Fruit fly (Drosophila melanogaster) whole organism, embryonic: ENCODE results near the gene CG15418.

Experiments used
- CG11696 ChIP-seq: fragments of 200-800 bp; sonication (Bioruptor generic); IDR thresholded peaks from 2 replicates; pipeline ENCODE4 v1.3.6; 2022; ENCODE audit warnings: missing biosample characterization, missing genetic modification characterization
- CG12236 ChIP-seq: fragments of 200-800 bp; sonication (Bioruptor generic); optimal IDR thresholded peaks from 2 replicates; lab custom pipeline; 2016; ENCODE audit warnings: missing biosample characterization, missing genetic modification characterization
- CG12744 ChIP-seq: fragments of 200-800 bp; sonication (Bioruptor generic); optimal IDR thresholded peaks from 2 replicates; lab custom pipeline; 2016; ENCODE audit warnings: missing biosample characterization, missing genetic modification characterization
- CG13123 ChIP-seq: fragments of 200-800 bp; sonication (Bioruptor generic); optimal IDR thresholded peaks from 2 replicates; lab custom pipeline; 2016; ENCODE audit warnings: missing biosample characterization, missing genetic modification characterization
- CG13287 ChIP-seq: fragments of 200-800 bp; sonication (Bioruptor generic); IDR thresholded peaks from 2 replicates; pipeline ENCODE4 v1.3.6; 2022; ENCODE audit warnings: missing biosample characterization, missing genetic modification characterization; ENCODE audit not compliant: partially characterized antibody
- CG13624 ChIP-seq: fragments of 200-800 bp; sonication (Bioruptor generic); optimal IDR thresholded peaks from 2 replicates; lab custom pipeline; 2016; ENCODE audit warnings: missing biosample characterization, missing genetic modification characterization
- CG14014 ChIP-seq: fragments of 200-800 bp; sonication (Bioruptor generic); IDR thresholded peaks from 2 replicates; pipeline ENCODE4 v1.3.6; 2022; ENCODE audit warnings: missing biosample characterization, missing genetic modification characterization
- CG14667 ChIP-seq: fragments of 200-800 bp; sonication (Bioruptor generic); IDR thresholded peaks from 2 replicates; pipeline ENCODE4 v1.3.6; 2022; ENCODE audit warnings: missing biosample characterization, missing genetic modification characterization
- CG1602 ChIP-seq: fragments of 200-800 bp; sonication (Bioruptor generic); optimal IDR thresholded peaks from 3 replicates; lab custom pipeline; 2016; ENCODE audit warnings: missing biosample characterization, missing genetic modification characterization
- CG1603 ChIP-seq: fragments of 200-800 bp; sonication (Bioruptor generic); optimal IDR thresholded peaks from 2 replicates; lab custom pipeline; 2019; ENCODE audit warnings: missing biosample characterization, mild to moderate bottlenecking, missing genetic modification characterization, moderate library complexity
- CG17359 ChIP-seq: fragments of 200-800 bp; sonication (Bioruptor generic); optimal IDR thresholded peaks from 3 replicates; lab custom pipeline; 2018; ENCODE audit warnings: missing biosample characterization, mild to moderate bottlenecking, missing genetic modification characterization, moderate library complexity
- CG2202 ChIP-seq: fragments of 200-800 bp; sonication (Bioruptor generic); optimal IDR thresholded peaks from 2 replicates; lab custom pipeline; 2018; ENCODE audit warnings: missing biosample characterization, mild to moderate bottlenecking, missing genetic modification characterization
- CG30020 ChIP-seq: fragments of 200-800 bp; optimal IDR thresholded peaks from 2 replicates; lab custom pipeline; 2019; ENCODE audit warnings: missing biosample characterization, mild to moderate bottlenecking, missing genetic modification characterization, moderate library complexity
- CG31441 ChIP-seq: fragments of 200-800 bp; sonication (Bioruptor generic); IDR thresholded peaks from 2 replicates; pipeline ENCODE4 v1.3.6; 2022; ENCODE audit warnings: missing biosample characterization, missing genetic modification characterization
- CG3163 ChIP-seq: fragments of 200-800 bp; sonication (Bioruptor generic); optimal IDR thresholded peaks from 3 replicates; lab custom pipeline; 2016; ENCODE audit warnings: missing biosample characterization, missing genetic modification characterization
- CG3281 ChIP-seq: fragments of 200-800 bp; sonication (Bioruptor generic); optimal IDR thresholded peaks from 3 replicates; lab custom pipeline; 2017; ENCODE audit warnings: missing biosample characterization, mild to moderate bottlenecking, missing genetic modification characterization
- CG3407 ChIP-seq: fragments of 200-800 bp; sonication (Bioruptor generic); optimal IDR thresholded peaks from 2 replicates; lab custom pipeline; 2018; ENCODE audit warnings: missing biosample characterization, mild to moderate bottlenecking, missing genetic modification characterization
- CG4820 ChIP-seq: fragments of 200-800 bp; sonication (Bioruptor generic); optimal IDR thresholded peaks from 3 replicates; lab custom pipeline; 2016; ENCODE audit warnings: missing biosample characterization, missing genetic modification characterization
- CG7786 ChIP-seq: fragments of 200-800 bp; sonication (Bioruptor generic); optimal IDR thresholded peaks from 2 replicates; lab custom pipeline; 2016; ENCODE audit warnings: missing biosample characterization, missing genetic modification characterization
- CG9437 ChIP-seq: fragments of 200-800 bp; sonication (Bioruptor generic); optimal IDR thresholded peaks from 2 replicates; lab custom pipeline; 2018; ENCODE audit warnings: missing biosample characterization, mild to moderate bottlenecking, missing genetic modification characterization
- CG9727 ChIP-seq: fragments of 200-800 bp; sonication (Bioruptor generic); optimal IDR thresholded peaks from 3 replicates; lab custom pipeline; 2017; ENCODE audit warnings: missing biosample characterization, mild to moderate bottlenecking, missing genetic modification characterization
- CG9817 ChIP-seq: fragments of 200-800 bp; sonication (Bioruptor generic); optimal IDR thresholded peaks from 2 replicates; lab custom pipeline; 2018; ENCODE audit warnings: missing biosample characterization, mild to moderate bottlenecking, missing genetic modification characterization, moderate library complexity
- Dek ChIP-seq: fragments of 200-800 bp; sonication (Bioruptor generic); optimal IDR thresholded peaks from 3 replicates; lab custom pipeline; 2019; ENCODE audit warnings: missing biosample characterization, mild to moderate bottlenecking, missing genetic modification characterization, moderate library complexity
- Mes4 ChIP-seq: fragments of 200-800 bp; sonication (Bioruptor generic); optimal IDR thresholded peaks from 2 replicates; lab custom pipeline; 2016; ENCODE audit warnings: missing biosample characterization, missing genetic modification characterization
- PHDP ChIP-seq: fragments of 200-800 bp; sonication (Bioruptor generic); optimal IDR thresholded peaks from 3 replicates; lab custom pipeline; 2018; ENCODE audit warnings: missing biosample characterization, mild to moderate bottlenecking, missing genetic modification characterization, moderate library complexity
- Ptx1 ChIP-seq: fragments of 200-800 bp; sonication (Bioruptor generic); IDR thresholded peaks from 2 replicates; pipeline ENCODE4 v1.3.6; 2022; ENCODE audit warnings: missing biosample characterization, missing genetic modification characterization
- Ravus ChIP-seq: fragments of 200-800 bp; sonication (Bioruptor generic); IDR thresholded peaks from 2 replicates; pipeline ENCODE4 v1.3.6; 2022; ENCODE audit warnings: missing biosample characterization, missing genetic modification characterization
- Rx ChIP-seq: fragments of 200-800 bp; sonication (Bioruptor generic); IDR thresholded peaks from 2 replicates; pipeline ENCODE4 v1.3.6; 2022; ENCODE audit warnings: missing biosample characterization, missing genetic modification characterization
- ab ChIP-seq: fragments of 200-800 bp; sonication (Bioruptor generic); optimal IDR thresholded peaks from 2 replicates; lab custom pipeline; 2016; ENCODE audit warnings: missing biosample characterization, missing genetic modification characterization
- az2 ChIP-seq: fragments of 200-800 bp; sonication (Bioruptor generic); optimal IDR thresholded peaks from 3 replicates; lab custom pipeline; 2016; ENCODE audit warnings: missing biosample characterization, missing genetic modification characterization
- bigmax ChIP-seq: fragments of 200-800 bp; sonication (Bioruptor generic); optimal IDR thresholded peaks from 2 replicates; lab custom pipeline; 2018; ENCODE audit warnings: missing biosample characterization, mild to moderate bottlenecking, missing genetic modification characterization
- ci ChIP-seq: fragments of 200-800 bp; sonication (Bioruptor generic); IDR thresholded peaks from 3 replicates; pipeline ENCODE4 v1.3.6; 2022; ENCODE audit warnings: missing biosample characterization, missing genetic modification characterization
- crol ChIP-seq: fragments of 200-800 bp; sonication (Bioruptor generic); IDR thresholded peaks from 2 replicates; pipeline ENCODE4 v1.3.6; 2022; ENCODE audit warnings: missing biosample characterization, missing genetic modification characterization
- fu2 ChIP-seq: fragments of 200-800 bp; sonication (Bioruptor generic); optimal IDR thresholded peaks from 2 replicates; lab custom pipeline; 2016; ENCODE audit warnings: missing biosample characterization, missing genetic modification characterization
- gcm2 ChIP-seq: fragments of 200-800 bp; sonication (Bioruptor generic); optimal IDR thresholded peaks from 2 replicates; lab custom pipeline; 2016; ENCODE audit warnings: missing biosample characterization, missing genetic modification characterization
- gsb-n ChIP-seq: fragments of 200-800 bp; sonication (Bioruptor generic); optimal IDR thresholded peaks from 3 replicates; lab custom pipeline; 2018; ENCODE audit warnings: missing biosample characterization, mild to moderate bottlenecking, missing genetic modification characterization
- gt ChIP-seq: fragments of 200-800 bp; sonication (Bioruptor generic); IDR thresholded peaks from 2 replicates; pipeline ENCODE4 v1.3.6; 2022; ENCODE audit warnings: missing biosample characterization, missing genetic modification characterization
- hbn ChIP-seq: fragments of 200-800 bp; sonication (Bioruptor generic); IDR thresholded peaks from 2 replicates; pipeline ENCODE4 v1.3.6; 2022; ENCODE audit warnings: missing biosample characterization, missing genetic modification characterization; ENCODE audit not compliant: partially characterized antibody
- jumu ChIP-seq: fragments of 200-800 bp; sonication (Bioruptor generic); optimal IDR thresholded peaks from 3 replicates; lab custom pipeline; 2016; ENCODE audit warnings: missing biosample characterization, missing genetic modification characterization
- lab ChIP-seq: fragments of 200-800 bp; sonication (Bioruptor generic); optimal IDR thresholded peaks from 3 replicates; lab custom pipeline; 2017; ENCODE audit warnings: missing biosample characterization, missing genetic modification characterization, mild to moderate bottlenecking, moderate library complexity, missing genetic modification reagents
- lilli ChIP-seq: fragments of 200-800 bp; sonication (Bioruptor generic); optimal IDR thresholded peaks from 3 replicates; lab custom pipeline; 2016; ENCODE audit warnings: missing biosample characterization, missing genetic modification characterization
- nau ChIP-seq: fragments of 200-800 bp; sonication (Bioruptor generic); optimal IDR thresholded peaks from 3 replicates; lab custom pipeline; 2017; ENCODE audit warnings: missing biosample characterization, mild to moderate bottlenecking, missing genetic modification characterization, missing genetic modification reagents
- onecut ChIP-seq: fragments of 200-800 bp; sonication (Bioruptor generic); IDR thresholded peaks from 2 replicates; pipeline ENCODE4 v1.3.6; 2022; ENCODE audit warnings: missing biosample characterization, missing genetic modification characterization
- phol ChIP-seq: fragments of 200-800 bp; sonication (Bioruptor generic); optimal IDR thresholded peaks from 3 replicates; lab custom pipeline; 2018; ENCODE audit warnings: missing biosample characterization, mild to moderate bottlenecking, missing genetic modification characterization, moderate library complexity
- sc ChIP-seq, 3 experiments: fragments of >200 bp in 2 of 3; fragments of 200-800 bp in 1 of 3; sonication (Bioruptor generic) in 1 of 3; optimal IDR thresholded peaks; 2 replicates in 2 of 3; 3 replicates in 1 of 3; lab custom pipeline; 2017; ENCODE audit warnings: mild to moderate bottlenecking in 1 of 3, missing biosample characterization in 1 of 3, missing genetic modification characterization in 1 of 3, missing genetic modification reagents in 1 of 3
- sens ChIP-seq: fragments of 200-800 bp; sonication (Bioruptor generic); peaks from one replicate; lab custom pipeline; 2016; ENCODE audit warnings: missing biosample characterization, missing genetic modification characterization
- slbo ChIP-seq: fragments of 200-800 bp; sonication (Bioruptor generic); IDR thresholded peaks from 2 replicates; pipeline ENCODE4 v1.3.6; 2022; ENCODE audit warnings: missing biosample characterization, missing genetic modification characterization
- so ChIP-seq: fragments of 200-800 bp; sonication (Bioruptor generic); IDR thresholded peaks from 3 replicates; pipeline ENCODE4 v1.3.6; 2022; ENCODE audit warnings: missing biosample characterization, missing genetic modification characterization
- tx ChIP-seq: fragments of 200-800 bp; sonication (Bioruptor generic); optimal IDR thresholded peaks from 2 replicates; lab custom pipeline; 2016; ENCODE audit warnings: missing biosample characterization, missing genetic modification characterization
- z ChIP-seq: fragments of 200-800 bp; sonication (Bioruptor generic); IDR thresholded peaks from 3 replicates; pipeline ENCODE4 v1.3.6; 2022; ENCODE audit warnings: missing biosample characterization, missing genetic modification characterization
- zen ChIP-seq: fragments of 200-800 bp; sonication (Bioruptor generic); optimal IDR thresholded peaks from 3 replicates; lab custom pipeline; 2018; ENCODE audit warnings: missing biosample characterization, mild to moderate bottlenecking, missing genetic modification characterization, moderate library complexity

Gene CG15418

DNA sequence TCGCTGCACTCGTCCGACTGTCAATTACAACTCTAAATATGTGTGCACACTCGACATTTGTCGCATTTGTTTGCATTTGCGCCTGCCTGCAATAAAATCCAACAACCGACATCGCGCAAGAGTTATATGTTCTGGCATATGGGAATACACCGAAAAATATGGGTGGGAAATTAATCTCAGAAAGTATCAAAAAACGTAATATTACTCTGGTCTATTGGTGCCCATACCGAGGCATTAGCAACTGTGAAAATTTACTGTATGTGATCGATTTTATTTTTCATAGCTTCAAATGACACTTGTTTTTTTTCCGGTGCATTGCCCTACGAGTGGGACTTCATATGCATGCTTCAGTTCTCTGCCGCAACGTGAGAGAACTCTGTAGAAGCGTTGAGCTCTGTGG is 47.6 kb downstream of the CG15418 start (continued):
- peak; percentile 70; the same call in 2 of the 3 replicates for TF ChIP-seq so (GFP tag; lab: Robert Waterston, UW)
- TF ChIP-seq tx, result peak; percentile 36
- TF ChIP-seq CG2202 (tag; lab: Kevin White, UChicago), result peak; percentile 77
- TF ChIP-seq bigmax (GFP tag; lab: Kevin White, UChicago), result no peak
- peak; percentile 45 for TF ChIP-seq gcm2 (GFP tag; lab: Kevin White, UChicago)
- peak; percentile 62 for TF ChIP-seq lilli (GFP tag; lab: Kevin White, UChicago)
- peak; percentile 65 for TF ChIP-seq CG7786
- TF ChIP-seq CG14014 (GFP tag; lab: Robert Waterston, UW), result peak; percentile 67
- peak; percentile 81 for TF ChIP-seq CG12236 (GFP tag; lab: Kevin White, UChicago)
- no peak for TF ChIP-seq sc (optimal IDR thresholded peaks at IDR 0.05; lab: Kevin White, UChicago)
- TF ChIP-seq sc (GFP tag; optimal IDR thresholded peaks at IDR 0.05; lab: Kevin White, UChicago), result peak; percentile 64
- peak; percentile 93 for TF ChIP-seq ci (GFP tag; lab: Robert Waterston, UW)
- peak; percentile 83 for TF ChIP-seq phol (tag; lab: Kevin White, UChicago)
- peak; percentile 84 for TF ChIP-seq CG14667 (GFP tag; lab: Robert Waterston, UW)
- TF ChIP-seq fu2 (GFP tag; lab: Kevin White, UChicago), result peak; percentile 35
- TF ChIP-seq CG1603 (tag; lab: Kevin White, UChicago), result peak; percentile 95
- TF ChIP-seq CG1602 (GFP tag; lab: Kevin White, UChicago), result peak; percentile 71
- peak; percentile 84 for TF ChIP-seq onecut (GFP tag; lab: Robert Waterston, UW)
- TF ChIP-seq slbo (GFP tag; lab: Robert Waterston, UW), result peak; percentile 55; the same call in 1 of the 2 replicates
- peak; percentile 48 for TF ChIP-seq Ravus (GFP tag; lab: Robert Waterston, UW)
- peak; percentile 76 for TF ChIP-seq Mes4 (GFP tag; lab: Kevin White, UChicago)
- TF ChIP-seq CG13624 (GFP tag; lab: Kevin White, UChicago), result peak; percentile 18
- peak; percentile 37 for TF ChIP-seq CG13123 (GFP tag; lab: Kevin White, UChicago)
- peak; percentile 35 for TF ChIP-seq CG12744 (GFP tag; lab: Kevin White, UChicago)
- no peak for TF ChIP-seq CG30020
- TF ChIP-seq jumu (GFP tag; lab: Kevin White, UChicago), result no peak
- peak; percentile 50 for TF ChIP-seq CG11696 (GFP tag; lab: Robert Waterston, UW)
- TF ChIP-seq Dek (tag; lab: Kevin White, UChicago), result peak; percentile 25
- TF ChIP-seq zen (tag; lab: Kevin White, UChicago), result peak; percentile 76
- peak; percentile 46 for TF ChIP-seq lab (GFP tag; lab: Kevin White, UChicago)
- no peak for TF ChIP-seq CG13287 (GFP tag; lab: Robert Waterston, UW)
- TF ChIP-seq Rx (GFP tag; lab: Robert Waterston, UW), result peak; percentile 84
- 0 out of 3 replicates have a peak, but pooled peaks have one; percentile 13 for TF ChIP-seq z (GFP tag; lab: Robert Waterston, UW)
- TF ChIP-seq CG3407 (GFP tag; lab: Kevin White, UChicago), result peak; percentile 66
- TF ChIP-seq CG17359 (tag; lab: Kevin White, UChicago), result peak; percentile 72
- peak; percentile 89 for TF ChIP-seq CG4820 (GFP tag; lab: Kevin White, UChicago)
- peak; percentile 7 for TF ChIP-seq nau (GFP tag; lab: Kevin White, UChicago)
- peak; percentile 98 for TF ChIP-seq sens (GFP tag; lab: Kevin White, UChicago)
- peak; percentile 10 for TF ChIP-seq CG3163 (GFP tag; lab: Kevin White, UChicago)
- no peak; the same call in none of the 2 replicates for TF ChIP-seq CG31441 (GFP tag; lab: Robert Waterston, UW)
- TF ChIP-seq PHDP (tag; lab: Kevin White, UChicago), result peak; percentile 79
- peak; percentile 60 for TF ChIP-seq gt (GFP tag; lab: Robert Waterston, UW)
- TF ChIP-seq crol, result no peak
- peak; percentile 83 for TF ChIP-seq gsb-n (tag; lab: Kevin White, UChicago)
- no peak for TF ChIP-seq hbn
- peak; percentile 81 for TF ChIP-seq az2
- peak; percentile 49 for TF ChIP-seq CG9817 (tag; lab: Kevin White, UChicago)
- peak; percentile 73 for TF ChIP-seq CG9727
- TF ChIP-seq Ptx1, result peak; percentile 80
- TF ChIP-seq CG9437 (GFP tag; lab: Kevin White, UChicago), result peak; percentile 29
- peak; percentile 32 for TF ChIP-seq ab (GFP tag; lab: Kevin White, UChicago)
- TF ChIP-seq CG3281, result no peak
